Fruit fly (Drosophila melanogaster) whole organism: ENCODE results near the gene skl.
"Not testable (repeated sequence)": the region's sequence is repeated elsewhere in the genome, so short reads cannot be mapped to it uniquely, and the experiment has no call there.

Experiments
- CG8478 ChIP-seq: fragments of >200 bp; optimal IDR thresholded peaks from 2 replicates; lab custom pipeline; 2018; ENCODE audit warnings: inconsistent platforms
- Dll ChIP-seq: fragments of >200 bp; optimal IDR thresholded peaks from 2 replicates; lab custom pipeline; 2017
- psq ChIP-seq: fragments of >200 bp; optimal IDR thresholded peaks from 2 replicates; lab custom pipeline; 2017
- usp ChIP-seq: fragments of >200 bp; optimal IDR thresholded peaks from 2 replicates; lab custom pipeline; 2017; ENCODE audit warnings: missing biosample characterization, missing genetic modification characterization, mixed read lengths

- not testable (repeated sequence) for TF ChIP-seq CG8478 (lab: Kevin White, UChicago); psq (lab: Kevin White, UChicago); usp (GFP tag; lab: Kevin White, UChicago); Dll (lab: Kevin White, UChicago)
Observed at dm6 chr3L:18472284-18472683, 32.5 kb upstream of the skl start, which contains the start of gene Met75Ca.
